Fruit fly (Drosophila melanogaster): ENCODE results near the gene CG4950.
A peak's percentile ranks its signal among the peaks of the same experiment; 100 is the strongest.

CG4950 gene

dm6 chr3L:16268106-16268733, at the start of gene CG4950:
CG4950 (minus strand) TSS chr3L:16268156.
- peak; percentile 40 for TF ChIP-seq HLH106 (tag; optimal IDR thresholded peaks at IDR 0.05)
- TF ChIP-seq dl (GFP tag; optimal IDR thresholded peaks at IDR 0.05; ENCODE audit: insufficient read depth in 1 of 2, partially characterized antibody in 2 of 2), result no peak

dm6 chr3L:16317724-16318123, 49.8 kb upstream of the CG4950 start, which contains the start of gene Nplp3:
Nplp3 (plus strand) TSS chr3L:16318024.
- TF ChIP-seq pan (optimal IDR thresholded peaks at IDR 0.05), result no peak
- TF ChIP-seq h (GFP tag; optimal IDR thresholded peaks at IDR 0.05), result no peak
- no peak for TF ChIP-seq woc (GFP tag; optimal IDR thresholded peaks at IDR 0.05)
- no peak for TF ChIP-seq Sp1 (GFP tag; optimal IDR thresholded peaks at IDR 0.05)
- no peak for TF ChIP-seq usp (GFP tag; optimal IDR thresholded peaks at IDR 0.05)
- TF ChIP-seq br (GFP tag; optimal IDR thresholded peaks at IDR 0.05), result no peak
- no peak for TF ChIP-seq CrebA (GFP tag; optimal IDR thresholded peaks at IDR 0.05; ENCODE audit: borderline replicate concordance)
- TF ChIP-seq dmrt93B (GFP tag; optimal IDR thresholded peaks at IDR 0.05), result no peak
- no peak for TF ChIP-seq tai (GFP tag; optimal IDR thresholded peaks at IDR 0.05)

dm6 chr3L:16313985-16314384, 46.0 kb upstream of the CG4950 start, which contains the start of gene CG13062:
CG13062 (plus strand) TSS chr3L:16314285.
- TF ChIP-seq psq (GFP tag; optimal IDR thresholded peaks at IDR 0.05) (no peak), sv (GFP tag; optimal IDR thresholded peaks at IDR 0.05) (no peak), woc (GFP tag; optimal IDR thresholded peaks at IDR 0.05) (no peak), rgr (GFP tag; optimal IDR thresholded peaks at IDR 0.05) (no peak)

- no peak for TF ChIP-seq Hnf4 (GFP tag; optimal IDR thresholded peaks at IDR 0.05)
- peak; percentile 17 for TF ChIP-seq br (GFP tag; optimal IDR thresholded peaks at IDR 0.05)
- peak in 1 of 2 experiments; percentile 55 for TF ChIP-seq foxo (GFP tag; optimal IDR thresholded peaks at IDR 0.05)
- TF ChIP-seq ey (GFP tag; optimal IDR thresholded peaks at IDR 0.05), result peak; percentile 32
These were observed 42.0 kb upstream of the CG4950 start for dm6 chr3L:16309972-16310371.

- TF ChIP-seq CG9705 (GFP tag; optimal IDR thresholded peaks at IDR 0.05) (no peak), Myc (optimal IDR thresholded peaks at IDR 0.05) (no peak), h (GFP tag; optimal IDR thresholded peaks at IDR 0.05) (no peak), Vsx2 (GFP tag; optimal IDR thresholded peaks at IDR 0.05; ENCODE audit: partially characterized antibody) (no peak)
These were observed 40.4 kb upstream of the CG4950 start, which contains the start of gene CG13042 for dm6 chr3L:16308380-16308779. CG13042 (minus strand) TSS chr3L:16308480.

dm6 chr3L:16305820-16306650, 38.1 kb upstream of the CG4950 start, which contains the start of the genes CG13043 and CG13063:
CG13043 (minus strand) TSS chr3L:16305870.
CG13063 (plus strand) TSS chr3L:16306600.
- TF ChIP-seq Dif (GFP tag; optimal IDR thresholded peaks at IDR 0.05; ENCODE audit: partially characterized antibody), result no peak

- TF ChIP-seq dsf (GFP tag; optimal IDR thresholded peaks at IDR 0.05; ENCODE audit: borderline replicate concordance) (no peak), Rel (GFP tag; optimal IDR thresholded peaks at IDR 0.05) (no peak), Rel (tag; optimal IDR thresholded peaks at IDR 0.05) (no peak), pan (optimal IDR thresholded peaks at IDR 0.05) (no peak), Myc (optimal IDR thresholded peaks at IDR 0.05) (no peak), tai (GFP tag; optimal IDR thresholded peaks at IDR 0.05) (no peak), brk (GFP tag; optimal IDR thresholded peaks at IDR 0.05) (no peak), Hnf4 (GFP tag; optimal IDR thresholded peaks at IDR 0.05) (no peak), br (GFP tag; optimal IDR thresholded peaks at IDR 0.05) (no peak), fru (GFP tag; optimal IDR thresholded peaks at IDR 0.05) (no peak), Vsx2 (GFP tag; optimal IDR thresholded peaks at IDR 0.05; ENCODE audit: partially characterized antibody) (no peak), Mio (GFP tag; optimal IDR thresholded peaks at IDR 0.05) (no peak), dmrt93B (GFP tag; optimal IDR thresholded peaks at IDR 0.05) (no peak), h (GFP tag; optimal IDR thresholded peaks at IDR 0.05) (no peak)
These were observed 36.0 kb upstream of the CG4950 start, which contains the start of gene CG43249 for dm6 chr3L:16303982-16304381. CG43249 (plus strand) TSS chr3L:16304282.
